Fruit fly (Drosophila melanogaster): Measurements from ENCODE around the gene CG34355.

Gene CG34355

DNA sequence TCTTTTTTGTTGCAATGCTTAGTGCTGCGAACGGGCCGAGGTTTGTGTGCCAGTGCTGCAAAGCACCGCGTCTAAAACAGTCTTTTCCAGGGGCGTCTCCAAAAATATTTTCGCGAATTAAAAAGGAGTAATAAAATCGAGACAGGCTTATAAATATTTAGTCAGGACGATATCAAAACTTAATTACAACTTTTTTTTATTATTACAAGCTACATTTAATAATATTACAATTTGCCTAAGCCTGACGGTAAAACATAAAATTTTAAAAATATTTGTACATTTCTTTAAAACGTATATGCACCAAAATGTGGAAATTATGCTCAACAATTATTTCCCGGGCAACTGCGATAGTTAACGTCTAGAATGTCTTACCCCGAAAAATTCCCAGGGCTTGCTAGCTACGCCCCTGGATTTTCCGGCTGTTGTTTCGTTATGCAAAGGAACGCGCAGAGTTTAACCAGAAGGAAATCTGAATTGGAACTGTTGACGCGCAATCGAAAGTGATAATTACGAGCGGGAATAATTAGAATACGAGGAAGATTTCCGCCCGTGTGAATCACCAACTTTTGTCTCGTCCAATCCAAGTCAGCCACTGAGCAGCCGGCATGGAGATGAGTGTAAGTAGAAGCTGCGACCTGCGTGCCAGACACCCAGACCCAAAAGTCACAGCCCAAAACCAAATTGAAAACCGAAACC is 45.6 kb upstream of the CG34355 start, which contains the start of the genes PTPMT1 and Hrd3 (continued):
- peak; percentile 98 for TF ChIP-seq Chrac-16 (GFP tag; optimal IDR thresholded peaks at IDR 0.05)
- TF ChIP-seq maf-S (GFP tag; optimal IDR thresholded peaks at IDR 0.05), result peak; percentile 97
- TF ChIP-seq CG14441 (GFP tag; IDR thresholded peaks at IDR 0.05), result peak; percentile 96
- peak; percentile 96 for TF ChIP-seq tap (tag; optimal IDR thresholded peaks at IDR 0.05)
- TF ChIP-seq scrt (GFP tag; optimal IDR thresholded peaks at IDR 0.05), result peak; percentile 92
- peak; percentile 95 for TF ChIP-seq CG32772 (GFP tag; IDR thresholded peaks at IDR 0.05)
- TF ChIP-seq CG3163 (GFP tag; optimal IDR thresholded peaks at IDR 0.05), result peak; percentile 86
- TF ChIP-seq phol (tag; optimal IDR thresholded peaks at IDR 0.05), result peak; percentile 99
- TF ChIP-seq cato (GFP tag; optimal IDR thresholded peaks at IDR 0.05; ENCODE audit: borderline replicate concordance), result peak; percentile 98
- TF ChIP-seq CG7745 (tag; optimal IDR thresholded peaks at IDR 0.05), result no peak
- peak; percentile 83 for TF ChIP-seq grn (GFP tag; optimal IDR thresholded peaks at IDR 0.05)
- peak; percentile 90 for TF ChIP-seq ssp (GFP tag; IDR thresholded peaks at IDR 0.05)
- peak; percentile 76 for TF ChIP-seq CTCF (GFP tag; optimal IDR thresholded peaks at IDR 0.05)
- peak; percentile 27 to 77 for TF ChIP-seq crp (GFP tag; optimal IDR thresholded peaks at IDR 0.05)
- peak; percentile 97 for TF ChIP-seq CG2202 (tag; optimal IDR thresholded peaks at IDR 0.05)
- no peak for TF ChIP-seq HLH4C (GFP tag; IDR thresholded peaks at IDR 0.05; ENCODE audit: partially characterized antibody)
- TF ChIP-seq yki (optimal IDR thresholded peaks at IDR 0.05), result no peak
- peak; percentile 98 for TF ChIP-seq Six4 (GFP tag; optimal IDR thresholded peaks at IDR 0.05)
- peak; percentile 92 for TF ChIP-seq CG10959 (GFP tag; IDR thresholded peaks at IDR 0.05)
- peak; percentile 92 for TF ChIP-seq Oaz (GFP tag; IDR thresholded peaks at IDR 0.05)
- TF ChIP-seq BEAF-32 (GFP tag; optimal IDR thresholded peaks at IDR 0.05), result peak; percentile 64
- peak; percentile 98 for TF ChIP-seq caup (GFP tag; optimal IDR thresholded peaks at IDR 0.05; ENCODE audit: severe bottlenecking)
- peak; percentile 84 for TF ChIP-seq ftz-f1 (GFP tag; optimal IDR thresholded peaks at IDR 0.05)
- TF ChIP-seq Bteb2 (GFP tag; optimal IDR thresholded peaks at IDR 0.05), result peak; percentile 98
- TF ChIP-seq CG11504 (tag; optimal IDR thresholded peaks at IDR 0.05), result peak; percentile 98
- TF ChIP-seq Elba2 (GFP tag; optimal IDR thresholded peaks at IDR 0.05), result peak; percentile 92
- TF ChIP-seq CG4617 (GFP tag; optimal IDR thresholded peaks at IDR 0.05; ENCODE audit: borderline replicate concordance), result peak; percentile 98
- peak; percentile 94 for TF ChIP-seq ci (GFP tag; IDR thresholded peaks at IDR 0.05)
- TF ChIP-seq her (GFP tag; optimal IDR thresholded peaks at IDR 0.05), result peak; percentile 90
- peak; percentile 96 for TF ChIP-seq CG6813 (GFP tag; optimal IDR thresholded peaks at IDR 0.05)
- TF ChIP-seq CG33557 (GFP tag; optimal IDR thresholded peaks at IDR 0.05), result peak; percentile 98
- peak; percentile 99 for TF ChIP-seq Pdp1 (GFP tag; optimal IDR thresholded peaks at IDR 0.05)
- TF ChIP-seq so (GFP tag; IDR thresholded peaks at IDR 0.05), result peak; percentile 95
- no peak for TF ChIP-seq sna (GFP tag; IDR thresholded peaks at IDR 0.05; ENCODE audit: partially characterized antibody)
- peak; percentile 98 for TF ChIP-seq fd3F (GFP tag; optimal IDR thresholded peaks at IDR 0.05)
- peak; percentile 87; the same call in 2 of the 3 replicates for TF ChIP-seq gce (GFP tag; IDR thresholded peaks at IDR 0.05)
- TF ChIP-seq CG11456 (GFP tag; IDR thresholded peaks at IDR 0.05), result peak; percentile 95
- peak; percentile 99 for TF ChIP-seq CG15011 (GFP tag; optimal IDR thresholded peaks at IDR 0.05)
- TF ChIP-seq CG4854 (GFP tag; optimal IDR thresholded peaks at IDR 0.05), result peak; percentile 97
- TF ChIP-seq vfl (GFP tag; optimal IDR thresholded peaks at IDR 0.05), result peak; percentile 98
- TF ChIP-seq gem (tag; optimal IDR thresholded peaks at IDR 0.05), result peak; percentile 99
- TF ChIP-seq HLH54F (GFP tag; optimal IDR thresholded peaks at IDR 0.05), result peak; percentile 99
- peak; percentile 93 for TF ChIP-seq danr (GFP tag; IDR thresholded peaks at IDR 0.05)
- peak; percentile 91; the same call in 1 of the 2 replicates for TF ChIP-seq rib (GFP tag; IDR thresholded peaks at IDR 0.05)
- peak; percentile 95 for TF ChIP-seq Blimp-1 (GFP tag; optimal IDR thresholded peaks at IDR 0.05)
- peak; percentile 99 for TF ChIP-seq ind (GFP tag; optimal IDR thresholded peaks at IDR 0.05)
- TF ChIP-seq NfI (GFP tag; optimal IDR thresholded peaks at IDR 0.05), result peak; percentile 98
- peak; percentile 98 for TF ChIP-seq Ptx1 (GFP tag; IDR thresholded peaks at IDR 0.05)
- peak; percentile 71 for TF ChIP-seq Sry-δ (GFP tag; optimal IDR thresholded peaks at IDR 0.05)
- TF ChIP-seq CG34422 (GFP tag; IDR thresholded peaks at IDR 0.05), result peak; percentile 95

Data from whole organism, embryonic.